Worm (Caenorhabditis elegans) whole organism, late embryonic: ENCODE data around the gene nas-23.

Experiments used
- elt-2 ChIP-seq: sonication (generic microtip); optimal IDR thresholded peaks from 2 replicates; lab custom pipeline; 2016; ENCODE audit warnings: missing genetic modification reagents, missing genetic modification characterization, missing compliant biosample characterization
- hlh-6 ChIP-seq: sonication (generic microtip); optimal IDR thresholded peaks from 2 replicates; lab custom pipeline; 2016; ENCODE audit warnings: missing genotype, missing genetic modification characterization, missing compliant biosample characterization
- pha-2 ChIP-seq: sonication (generic microtip); optimal IDR thresholded peaks from 2 replicates; lab custom pipeline; 2017; ENCODE audit warnings: mild to moderate bottlenecking, missing genetic modification characterization, missing compliant biosample characterization
- ztf-16 ChIP-seq: sonication (generic microtip); optimal IDR thresholded peaks from 2 replicates; lab custom pipeline; 2017; ENCODE audit warnings: missing genetic modification characterization, missing compliant biosample characterization

ce11 chrII:7521420-7521819 lies 27.9 kb upstream of the nas-23 start:
- TF ChIP-seq hlh-6 (tag; lab: Kevin White, UChicago) = no peak
- no peak for TF ChIP-seq ztf-16 (tag; lab: Kevin White, UChicago)
- no peak for TF ChIP-seq pha-2 (tag; lab: Kevin White, UChicago)
- no peak for TF ChIP-seq elt-2 (tag; lab: Kevin White, UChicago)
